Fruit fly (Drosophila melanogaster) whole organism, embryonic: ENCODE results near the gene Cyp4g15.

Source experiments
- CG10543 ChIP-seq: fragments of 200-800 bp; sonication (Bioruptor generic); optimal IDR thresholded peaks from 3 replicates; lab custom pipeline; 2017; ENCODE audit warnings: missing biosample characterization, mild to moderate bottlenecking, missing genetic modification characterization, moderate library complexity
- CG10979 ChIP-seq: fragments of 200-800 bp; sonication (Bioruptor generic); optimal IDR thresholded peaks from 2 replicates; lab custom pipeline; 2018; ENCODE audit warnings: missing biosample characterization, mild to moderate bottlenecking, missing genetic modification characterization, moderate library complexity
- CG11085 ChIP-seq: fragments of 200-800 bp; sonication (Bioruptor generic); IDR thresholded peaks from 2 replicates; pipeline ENCODE4 v1.3.6; 2022; ENCODE audit warnings: missing biosample characterization, missing genetic modification characterization
- CG12071 ChIP-seq: fragments of 200-800 bp; sonication (Bioruptor generic); optimal IDR thresholded peaks from 3 replicates; lab custom pipeline; 2018; ENCODE audit warnings: missing biosample characterization, mild to moderate bottlenecking, missing genetic modification characterization
- CG12391 ChIP-seq: fragments of 200-800 bp; sonication (Bioruptor generic); optimal IDR thresholded peaks from 3 replicates; lab custom pipeline; 2018; ENCODE audit warnings: missing biosample characterization, mild to moderate bottlenecking, missing genetic modification characterization, moderate library complexity
- CG12744 ChIP-seq: fragments of 200-800 bp; sonication (Bioruptor generic); optimal IDR thresholded peaks from 2 replicates; lab custom pipeline; 2016; ENCODE audit warnings: missing biosample characterization, missing genetic modification characterization
- CG14050 ChIP-seq: fragments of 200-800 bp; sonication (Bioruptor generic); IDR thresholded peaks from 3 replicates; pipeline ENCODE4 v1.3.6; 2022; ENCODE audit warnings: missing biosample characterization, missing genetic modification characterization
- CG15479 ChIP-seq: fragments of 200-800 bp; sonication (Bioruptor generic); optimal IDR thresholded peaks from 3 replicates; lab custom pipeline; 2019; ENCODE audit warnings: missing biosample characterization, mild to moderate bottlenecking, missing genetic modification characterization, moderate library complexity
- CG1603 ChIP-seq: fragments of 200-800 bp; sonication (Bioruptor generic); optimal IDR thresholded peaks from 2 replicates; lab custom pipeline; 2019; ENCODE audit warnings: missing biosample characterization, mild to moderate bottlenecking, missing genetic modification characterization, moderate library complexity
- CG1832 ChIP-seq: fragments of 200-800 bp; sonication (Bioruptor generic); optimal IDR thresholded peaks from 2 replicates; lab custom pipeline; 2017; ENCODE audit warnings: missing biosample characterization, mild to moderate bottlenecking, missing genetic modification characterization, inconsistent platforms
- CG18619 ChIP-seq: fragments of 200-800 bp; sonication (Bioruptor generic); optimal IDR thresholded peaks from 3 replicates; lab custom pipeline; 2017; ENCODE audit warnings: missing biosample characterization, mild to moderate bottlenecking, missing genetic modification characterization
- CG2120 ChIP-seq: fragments of 200-800 bp; sonication (Bioruptor generic); optimal IDR thresholded peaks from 3 replicates; lab custom pipeline; 2016; ENCODE audit warnings: missing biosample characterization, missing genetic modification characterization
- CG2678 ChIP-seq: fragments of 200-800 bp; sonication (Bioruptor generic); optimal IDR thresholded peaks from 3 replicates; lab custom pipeline; 2019; ENCODE audit warnings: missing biosample characterization, mild to moderate bottlenecking, missing genetic modification characterization, moderate library complexity
- CG31224 ChIP-seq: fragments of 200-800 bp; sonication (Bioruptor generic); IDR thresholded peaks from 2 replicates; pipeline ENCODE4 v1.3.6; 2022; ENCODE audit warnings: missing biosample characterization, missing genetic modification characterization
- CG32772 ChIP-seq: fragments of 200-800 bp; sonication (Bioruptor generic); IDR thresholded peaks from 2 replicates; pipeline ENCODE4 v1.3.6; 2022; ENCODE audit warnings: missing biosample characterization, missing genetic modification characterization
- CG4360 ChIP-seq: fragments of 200-800 bp; sonication (Bioruptor generic); IDR thresholded peaks from 2 replicates; pipeline ENCODE4 v1.3.6; 2022; ENCODE audit warnings: missing biosample characterization, missing genetic modification characterization
- CG6175 ChIP-seq: fragments of 200-800 bp; sonication (Bioruptor generic); IDR thresholded peaks from 3 replicates; pipeline ENCODE4 v1.3.6; 2022; ENCODE audit warnings: missing biosample characterization, missing genetic modification characterization
- CG6813 ChIP-seq: fragments of 200-800 bp; sonication (Bioruptor generic); optimal IDR thresholded peaks from 2 replicates; lab custom pipeline; 2017; ENCODE audit warnings: missing biosample characterization, missing genetic modification characterization, mild to moderate bottlenecking, moderate library complexity, missing genetic modification reagents
- CG7786 ChIP-seq: fragments of 200-800 bp; sonication (Bioruptor generic); optimal IDR thresholded peaks from 2 replicates; lab custom pipeline; 2016; ENCODE audit warnings: missing biosample characterization, missing genetic modification characterization
- CG9215 ChIP-seq: fragments of 200-800 bp; sonication (Bioruptor generic); IDR thresholded peaks from 2 replicates; pipeline ENCODE4 v1.3.6; 2022; ENCODE audit warnings: missing biosample characterization, missing genetic modification characterization
- CG9876 ChIP-seq: fragments of 200-800 bp; sonication (Bioruptor generic); optimal IDR thresholded peaks from 2 replicates; lab custom pipeline; 2016; ENCODE audit warnings: missing biosample characterization, missing genetic modification characterization
- Dad ChIP-seq: fragments of 200-800 bp; sonication (Bioruptor generic); optimal IDR thresholded peaks from 3 replicates; lab custom pipeline; 2016; ENCODE audit warnings: missing biosample characterization, missing genetic modification characterization
- Dbx ChIP-seq: fragments of 200-800 bp; sonication (Bioruptor generic); IDR thresholded peaks from 3 replicates; pipeline ENCODE4 v1.3.6; 2022; ENCODE audit warnings: missing biosample characterization, missing genetic modification characterization
- Dref ChIP-seq: fragments of 200-800 bp; sonication (Bioruptor generic); IDR thresholded peaks from 2 replicates; pipeline ENCODE4 v1.3.6; 2022; ENCODE audit warnings: missing biosample characterization, missing genetic modification characterization
- Fer1 ChIP-seq: fragments of 200-800 bp; sonication (Bioruptor generic); optimal IDR thresholded peaks from 2 replicates; lab custom pipeline; 2017; ENCODE audit warnings: missing biosample characterization, mild to moderate bottlenecking, missing genetic modification characterization
- H15 ChIP-seq: fragments of 200-800 bp; sonication (Bioruptor generic); IDR thresholded peaks from 3 replicates; pipeline ENCODE4 v1.3.6; 2022; ENCODE audit warnings: missing biosample characterization, missing genetic modification characterization
- HHEX ChIP-seq: fragments of 200-800 bp; sonication (Bioruptor generic); optimal IDR thresholded peaks from 3 replicates; lab custom pipeline; 2017; ENCODE audit warnings: missing biosample characterization, mild to moderate bottlenecking, missing genetic modification characterization, missing genetic modification reagents
- Lhr ChIP-seq: fragments of 200-800 bp; sonication (Bioruptor generic); optimal IDR thresholded peaks from 3 replicates; lab custom pipeline; 2017; ENCODE audit warnings: mild to moderate bottlenecking, missing biosample characterization, missing genetic modification reagents, missing genetic modification characterization
- Lpt ChIP-seq: fragments of >200 bp; optimal IDR thresholded peaks from 2 replicates; lab custom pipeline; 2018; ENCODE audit warnings: missing biosample characterization, missing genetic modification characterization
- Usf ChIP-seq: fragments of 200-800 bp; sonication (Bioruptor generic); optimal IDR thresholded peaks from 2 replicates; lab custom pipeline; 2017; ENCODE audit warnings: missing genotype, missing biosample characterization, missing genetic modification characterization
- Xbp1 ChIP-seq: fragments of 200-800 bp; sonication (Bioruptor generic); optimal IDR thresholded peaks from 3 replicates; lab custom pipeline; 2016; ENCODE audit warnings: missing biosample characterization, mild to moderate bottlenecking, missing genetic modification characterization
- ac ChIP-seq: fragments of 200-800 bp; sonication (Bioruptor generic); optimal IDR thresholded peaks from 3 replicates; lab custom pipeline; 2017; ENCODE audit warnings: missing biosample characterization, mild to moderate bottlenecking, missing genetic modification characterization
- ap ChIP-seq: fragments of 200-800 bp; sonication (Bioruptor generic); IDR thresholded peaks from 2 replicates; pipeline ENCODE4 v1.3.6; 2022; ENCODE audit warnings: missing biosample characterization, missing genetic modification characterization
- bigmax ChIP-seq: fragments of 200-800 bp; sonication (Bioruptor generic); optimal IDR thresholded peaks from 2 replicates; lab custom pipeline; 2018; ENCODE audit warnings: missing biosample characterization, mild to moderate bottlenecking, missing genetic modification characterization
- cad ChIP-seq: fragments of >200 bp; optimal IDR thresholded peaks from 2 replicates; lab custom pipeline; 2017; ENCODE audit warnings: missing biosample characterization, missing genetic modification characterization
- cato ChIP-seq: fragments of 200-800 bp; sonication (Bioruptor generic); optimal IDR thresholded peaks from 2 replicates; lab custom pipeline; 2016; ENCODE audit warnings: missing biosample characterization, missing genetic modification characterization, borderline replicate concordance
- dimm ChIP-seq: fragments of 200-800 bp; sonication (Bioruptor generic); IDR thresholded peaks from 2 replicates; pipeline ENCODE4 v1.3.6; 2022; ENCODE audit warnings: missing biosample characterization, missing genetic modification characterization
- ems ChIP-seq: fragments of 200-800 bp; sonication (Bioruptor generic); optimal IDR thresholded peaks from 3 replicates; lab custom pipeline; 2016; ENCODE audit warnings: missing biosample characterization, missing genetic modification characterization
- fru ChIP-seq: fragments of >200 bp; optimal IDR thresholded peaks from 2 replicates; lab custom pipeline; 2017
- gfzf ChIP-seq: fragments of 200-800 bp; sonication (Bioruptor generic); optimal IDR thresholded peaks from 2 replicates; lab custom pipeline; 2016; ENCODE audit warnings: missing biosample characterization, mild to moderate bottlenecking, missing genetic modification characterization, moderate library complexity
- jing ChIP-seq: fragments of 200-800 bp; sonication (Bioruptor generic); optimal IDR thresholded peaks from 2 replicates; lab custom pipeline; 2018; ENCODE audit warnings: missing biosample characterization, mild to moderate bottlenecking, missing genetic modification characterization
- kni ChIP-seq: fragments of 200-800 bp; sonication (Bioruptor generic); optimal IDR thresholded peaks from 3 replicates; lab custom pipeline; 2017; ENCODE audit warnings: mild to moderate bottlenecking, missing biosample characterization, missing genetic modification reagents, missing genetic modification characterization
- org-1 ChIP-seq: fragments of 200-800 bp; sonication (Bioruptor generic); optimal IDR thresholded peaks from 2 replicates; lab custom pipeline; 2017; ENCODE audit warnings: missing biosample characterization, missing genetic modification characterization
- pum ChIP-seq: fragments of 200-800 bp; sonication (Bioruptor generic); optimal IDR thresholded peaks from 2 replicates; lab custom pipeline; 2016; ENCODE audit warnings: missing biosample characterization, missing genetic modification characterization
- repo ChIP-seq: fragments of 200-800 bp; sonication (Bioruptor generic); optimal IDR thresholded peaks from 2 replicates; lab custom pipeline; 2016; ENCODE audit warnings: missing biosample characterization, missing genetic modification characterization
- shn ChIP-seq: fragments of 200-800 bp; sonication (Bioruptor generic); optimal IDR thresholded peaks from 3 replicates; lab custom pipeline; 2016; ENCODE audit warnings: missing biosample characterization, missing genetic modification characterization
- sim ChIP-seq: fragments of 200-800 bp; sonication (Bioruptor generic); IDR thresholded peaks from 2 replicates; pipeline ENCODE4 v1.3.6; 2022; ENCODE audit warnings: missing biosample characterization, missing genetic modification characterization
- tgo ChIP-seq: fragments of 200-800 bp; sonication (Bioruptor generic); IDR thresholded peaks from 3 replicates; pipeline ENCODE4 v1.3.6; 2022; ENCODE audit warnings: missing biosample characterization, missing genetic modification characterization
- wek ChIP-seq: fragments of 200-800 bp; sonication (Bioruptor generic); optimal IDR thresholded peaks from 3 replicates; lab custom pipeline; 2018; ENCODE audit warnings: missing biosample characterization, mild to moderate bottlenecking, missing genetic modification characterization, moderate library complexity

Cyp4g15 gene

DNA sequence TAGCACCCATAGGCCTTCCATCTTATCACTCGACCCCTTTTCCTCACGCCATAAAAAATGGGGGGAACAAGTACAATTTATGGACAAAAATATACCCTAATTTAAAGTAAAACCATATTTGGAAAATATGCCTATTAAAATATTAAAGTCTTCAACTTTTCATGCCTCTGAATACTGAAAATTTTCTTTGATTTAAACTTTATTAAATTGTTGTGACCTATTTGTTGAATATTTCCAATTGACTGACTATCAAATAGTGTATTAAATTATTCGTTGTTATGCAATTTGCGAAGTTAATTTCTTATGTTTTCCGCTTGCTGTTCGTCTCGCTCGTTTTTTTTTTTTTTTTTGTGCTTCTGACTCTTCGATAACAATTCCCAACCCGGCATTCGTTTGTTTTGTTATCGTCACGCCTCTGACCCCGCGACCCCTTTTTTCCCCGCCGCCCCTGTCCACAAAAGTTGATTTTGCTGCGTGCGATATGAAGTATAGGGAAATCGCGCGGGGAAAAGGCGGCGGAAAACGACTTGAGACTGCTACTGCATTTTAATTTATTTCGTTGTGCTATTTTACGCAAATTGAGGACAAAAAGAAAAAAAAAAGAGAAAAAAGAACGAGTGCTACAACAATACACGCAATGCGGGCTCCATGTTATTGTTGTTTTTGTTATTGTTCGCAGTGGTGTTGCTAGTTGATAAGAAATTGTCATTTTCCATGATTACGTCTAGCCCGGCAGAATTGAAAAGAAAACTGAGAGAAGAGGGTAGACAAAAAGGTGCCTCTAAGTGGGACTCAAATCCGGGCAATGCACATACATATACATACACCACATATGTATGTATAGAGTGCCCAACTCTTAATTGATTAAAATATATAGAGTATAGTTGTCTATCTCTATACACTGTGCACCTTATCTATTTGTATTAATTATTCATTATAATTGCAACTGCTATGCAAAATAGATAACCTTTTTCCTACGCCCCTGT lies 45.0 kb downstream of the Cyp4g15 start (continued):
- no peak for TF ChIP-seq CG6175 (GFP tag; lab: Robert Waterston, UW)
- peak; percentile 52 for TF ChIP-seq CG1603
- TF ChIP-seq CG32772 = peak; percentile 55
- peak; percentile 4 for TF ChIP-seq CG7786 (GFP tag; lab: Kevin White, UChicago)
- peak; percentile 39; the same call in 2 of the 3 replicates for TF ChIP-seq CG14050 (GFP tag; lab: Robert Waterston, UW)
- TF ChIP-seq repo (GFP tag; lab: Kevin White, UChicago) = no peak
- no peak for TF ChIP-seq fru
- TF ChIP-seq ems (GFP tag; lab: Kevin White, UChicago) = no peak
- no peak for TF ChIP-seq gfzf (GFP tag; lab: Kevin White, UChicago)
- TF ChIP-seq CG6813 (GFP tag; lab: Kevin White, UChicago) = peak; percentile 38
- no peak for TF ChIP-seq dimm (GFP tag; lab: Robert Waterston, UW)
- TF ChIP-seq Usf = no peak
- peak; percentile 54 for TF ChIP-seq HHEX (GFP tag; lab: Kevin White, UChicago)
- TF ChIP-seq CG15479 = no peak
- peak; percentile 65 for TF ChIP-seq CG10979 (tag; lab: Kevin White, UChicago)
- TF ChIP-seq CG1832 (GFP tag; lab: Kevin White, UChicago) = no peak
- TF ChIP-seq H15 = peak; percentile 53; the same call in 1 of the 3 replicates
- TF ChIP-seq kni (GFP tag; lab: Kevin White, UChicago) = peak; percentile 14
- TF ChIP-seq CG18619 (GFP tag; lab: Kevin White, UChicago) = peak; percentile 54
- peak; percentile 59 for TF ChIP-seq CG2120 (GFP tag; lab: Kevin White, UChicago)
- TF ChIP-seq CG12744 (GFP tag; lab: Kevin White, UChicago) = no peak
- TF ChIP-seq jing (GFP tag; lab: Kevin White, UChicago) = peak; percentile 9
- TF ChIP-seq CG9215 (GFP tag; lab: Robert Waterston, UW) = peak; percentile 25; the same call in 1 of the 2 replicates
- TF ChIP-seq CG4360 = peak; percentile 8; the same call in 1 of the 2 replicates
- TF ChIP-seq tgo (GFP tag; lab: Robert Waterston, UW) = peak; percentile 61; the same call in 1 of the 3 replicates
- no peak for TF ChIP-seq wek (GFP tag; lab: Kevin White, UChicago)
- 0 out of 2 replicates have a peak, but pooled peaks have one; percentile 39 for TF ChIP-seq sim
- no peak for TF ChIP-seq CG11085 (GFP tag; lab: Robert Waterston, UW)
- TF ChIP-seq bigmax = no peak
- no peak for TF ChIP-seq cato (GFP tag; lab: Kevin White, UChicago)
- no peak for TF ChIP-seq CG10543 (GFP tag; lab: Kevin White, UChicago)
- peak; percentile 20 for TF ChIP-seq Lhr
- TF ChIP-seq CG12391 = peak; percentile 76
- TF ChIP-seq ac = no peak
- no peak for TF ChIP-seq Lpt (GFP tag; lab: Kevin White, UChicago)
- TF ChIP-seq CG12071 = peak; percentile 31
- TF ChIP-seq Dref = no peak
- TF ChIP-seq pum (GFP tag; lab: Kevin White, UChicago) = peak; percentile 20
- TF ChIP-seq CG2678 (tag; lab: Kevin White, UChicago) = peak; percentile 84
- TF ChIP-seq CG31224 (GFP tag; lab: Robert Waterston, UW) = no peak
- no peak for TF ChIP-seq shn (GFP tag; lab: Kevin White, UChicago)
- TF ChIP-seq org-1 (GFP tag; lab: Kevin White, UChicago) = peak; percentile 23
- TF ChIP-seq Dbx (GFP tag; lab: Robert Waterston, UW) = peak; percentile 31; the same call in 1 of the 3 replicates
- peak; percentile 57 for TF ChIP-seq Fer1
- peak; percentile 60 for TF ChIP-seq ap (GFP tag; lab: Robert Waterston, UW)
- no peak for TF ChIP-seq CG9876 (GFP tag; lab: Kevin White, UChicago)
- TF ChIP-seq Xbp1 (GFP tag; lab: Kevin White, UChicago) = peak; percentile 50
- no peak for TF ChIP-seq Dad (GFP tag; lab: Kevin White, UChicago)
- no peak for TF ChIP-seq cad (GFP tag; lab: Kevin White, UChicago)
